Worm (Caenorhabditis elegans): Measurements from ENCODE around the gene Y57G11C.1131.

Gene Y57G11C.1131

DNA sequence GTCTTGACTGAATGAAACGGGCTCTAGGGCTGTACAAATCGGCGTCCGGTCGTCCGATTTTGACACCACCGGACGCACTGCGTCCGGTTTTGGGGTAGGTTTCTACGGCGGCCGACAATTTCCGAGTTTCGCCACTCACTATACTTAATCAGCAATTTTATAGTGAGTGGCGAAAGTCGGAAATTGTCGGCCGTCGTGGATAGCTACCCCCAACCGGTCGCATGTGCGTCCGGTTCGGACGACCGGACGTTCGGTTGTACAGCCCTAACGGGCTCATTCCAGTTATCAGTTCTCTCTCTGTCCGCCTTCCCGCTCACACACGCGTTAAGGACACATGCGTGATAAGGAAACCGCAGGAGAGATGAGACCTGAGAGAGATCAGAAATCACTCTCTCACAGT, at the start of gene Y57G11C.1131:
Gene Y57G11C.1131, plus strand, starts transcription at position 333 of the 400 bp plus-strand sequence.
- TF ChIP-seq cog-1 (tag; optimal IDR thresholded peaks at IDR 0.05) (no peak), T22C8.4 (GFP tag; IDR thresholded peaks at IDR 0.05) (no peak), ztf-29 (GFP tag; IDR thresholded peaks at IDR 0.05) (no peak), flt-1 (GFP tag; IDR thresholded peaks at IDR 0.05) (no peak)

DNA sequence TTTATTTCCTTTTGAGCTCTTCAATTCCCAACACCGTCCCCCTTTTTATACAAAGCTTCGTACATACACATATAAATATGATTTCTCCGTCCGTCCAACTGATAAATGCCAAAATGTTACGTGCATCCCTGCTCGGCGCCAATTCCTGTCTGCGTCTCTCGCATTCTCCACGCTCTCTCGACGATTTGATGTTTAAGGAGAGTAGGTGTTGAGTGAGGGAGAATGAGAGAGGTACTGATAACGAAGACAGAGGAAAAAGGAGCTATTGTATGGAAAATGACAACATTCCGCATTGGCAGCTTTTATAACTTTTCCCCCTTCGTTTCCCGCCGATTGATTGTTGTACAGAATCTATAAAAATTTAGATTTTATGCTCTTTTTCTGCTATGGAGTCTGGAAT, 49.0 kb upstream of the Y57G11C.1131 start:
- TF ChIP-seq ztf-23 (GFP tag; IDR thresholded peaks at IDR 0.05): no peak
- TF ChIP-seq T22C8.4 (GFP tag; IDR thresholded peaks at IDR 0.05): no peak
- TF ChIP-seq ztf-29 (GFP tag; IDR thresholded peaks at IDR 0.05): no peak
- no peak for TF ChIP-seq flt-1 (GFP tag; IDR thresholded peaks at IDR 0.05)
- TF ChIP-seq med-1 (GFP tag; optimal IDR thresholded peaks at IDR 0.05; ENCODE audit: insufficient read depth): no peak
- TF ChIP-seq tab-1 (GFP tag; IDR thresholded peaks at IDR 0.05): no peak

DNA sequence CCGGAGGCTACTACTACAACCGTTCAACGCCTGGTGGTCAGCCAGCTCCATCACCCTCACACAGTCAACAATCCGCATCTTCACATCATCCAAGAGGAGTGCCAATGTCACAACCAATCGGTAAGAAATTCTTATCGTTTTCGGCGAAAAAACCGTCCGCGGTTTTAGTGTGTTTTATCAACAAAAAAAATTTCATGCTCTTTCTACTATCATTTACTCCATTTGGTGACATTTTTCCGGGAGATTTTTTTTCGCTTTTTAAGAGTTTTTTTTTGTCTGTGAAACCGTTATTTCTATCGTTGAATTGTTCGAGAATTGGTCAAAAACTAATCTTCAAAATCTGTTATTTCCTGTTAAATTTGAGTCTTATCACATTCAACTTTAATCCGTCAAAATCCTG, 47.2 kb upstream of the Y57G11C.1131 start:
- TF ChIP-seq ztf-29 (GFP tag; IDR thresholded peaks at IDR 0.05) (no peak), ref-1 (GFP tag; conservative IDR thresholded peaks at IDR 0.05) (no peak), ztf-23 (GFP tag; IDR thresholded peaks at IDR 0.05) (no peak), T22C8.4 (GFP tag; IDR thresholded peaks at IDR 0.05) (no peak), cog-1 (tag; optimal IDR thresholded peaks at IDR 0.05) (no peak), klf-2 (GFP tag; conservative IDR thresholded peaks at IDR 0.05) (no peak), tab-1 (GFP tag; IDR thresholded peaks at IDR 0.05) (no peak), flt-1 (GFP tag; IDR thresholded peaks at IDR 0.05) (no peak), med-1 (GFP tag; optimal IDR thresholded peaks at IDR 0.05; ENCODE audit: insufficient read depth) (no peak)

DNA sequence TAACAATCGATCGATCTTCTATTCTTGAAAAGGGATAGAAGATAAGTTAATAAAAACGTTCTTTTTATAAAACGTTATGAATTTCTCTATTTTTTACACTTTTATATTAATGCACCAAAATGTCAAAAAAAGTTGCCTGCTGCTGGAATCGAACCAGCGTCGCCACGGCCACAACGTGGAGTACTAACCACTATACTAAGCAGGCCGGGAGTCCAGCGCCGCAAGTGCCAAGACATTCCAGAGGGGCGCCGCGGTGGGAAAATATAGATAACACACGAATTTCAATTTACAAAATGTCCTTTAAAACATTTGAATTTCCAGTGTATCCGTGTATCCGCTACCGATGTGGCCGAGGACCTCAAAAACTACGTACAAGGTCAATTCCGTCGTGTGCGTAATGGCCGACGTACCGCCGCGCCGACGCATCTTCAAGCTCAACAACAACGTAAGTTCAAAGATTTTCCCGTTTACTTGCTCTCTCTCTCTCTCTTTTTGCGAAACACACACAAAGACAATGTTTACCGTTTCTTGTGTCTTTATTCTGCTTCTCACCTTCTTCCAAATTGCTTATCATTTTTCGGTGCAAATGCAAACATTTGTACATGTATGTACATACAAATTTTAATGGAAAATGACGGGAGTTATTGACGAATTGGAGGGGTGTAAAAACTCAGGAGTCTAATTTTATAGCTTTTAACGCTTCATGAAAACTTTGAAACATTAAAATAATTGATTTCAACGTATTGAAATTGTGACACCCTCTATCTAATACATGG, 43.7 kb upstream of the Y57G11C.1131 start:
- no peak for TF ChIP-seq med-1 (GFP tag; optimal IDR thresholded peaks at IDR 0.05; ENCODE audit: insufficient read depth)
- TF ChIP-seq flt-1 (GFP tag; IDR thresholded peaks at IDR 0.05): no peak
- TF ChIP-seq cog-1 (tag; optimal IDR thresholded peaks at IDR 0.05): no peak

DNA sequence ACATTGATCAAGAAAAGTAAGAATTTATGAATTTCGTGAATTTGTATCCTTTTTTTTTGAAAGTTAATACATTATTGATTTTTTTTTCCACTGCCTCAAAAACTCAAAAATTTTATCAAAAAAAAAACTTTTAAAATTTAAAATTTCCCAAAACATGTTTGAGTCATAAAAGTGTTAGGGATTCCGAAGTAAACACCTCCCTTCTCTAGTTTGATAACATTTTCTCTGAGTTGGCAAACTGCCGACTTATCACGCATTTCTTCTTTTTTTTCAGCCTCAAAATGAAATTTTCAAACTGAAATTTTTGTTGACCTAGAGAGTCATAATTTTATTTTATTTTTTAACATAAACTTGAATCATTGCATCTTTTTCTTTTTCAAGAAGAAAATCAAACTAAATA, 41.9 kb upstream of the Y57G11C.1131 start:
- no peak for TF ChIP-seq ref-1 (GFP tag; conservative IDR thresholded peaks at IDR 0.05)
- no peak for TF ChIP-seq med-1 (GFP tag; optimal IDR thresholded peaks at IDR 0.05; ENCODE audit: insufficient read depth)
- TF ChIP-seq T22C8.4 (GFP tag; IDR thresholded peaks at IDR 0.05): no peak
- TF ChIP-seq ztf-23 (GFP tag; IDR thresholded peaks at IDR 0.05): no peak
- TF ChIP-seq klf-2 (GFP tag; conservative IDR thresholded peaks at IDR 0.05): no peak
- no peak for TF ChIP-seq tab-1 (GFP tag; IDR thresholded peaks at IDR 0.05)
- TF ChIP-seq flt-1 (GFP tag; IDR thresholded peaks at IDR 0.05): no peak
- TF ChIP-seq ztf-29 (GFP tag; IDR thresholded peaks at IDR 0.05): no peak
- no peak for TF ChIP-seq cog-1 (tag; optimal IDR thresholded peaks at IDR 0.05)

DNA sequence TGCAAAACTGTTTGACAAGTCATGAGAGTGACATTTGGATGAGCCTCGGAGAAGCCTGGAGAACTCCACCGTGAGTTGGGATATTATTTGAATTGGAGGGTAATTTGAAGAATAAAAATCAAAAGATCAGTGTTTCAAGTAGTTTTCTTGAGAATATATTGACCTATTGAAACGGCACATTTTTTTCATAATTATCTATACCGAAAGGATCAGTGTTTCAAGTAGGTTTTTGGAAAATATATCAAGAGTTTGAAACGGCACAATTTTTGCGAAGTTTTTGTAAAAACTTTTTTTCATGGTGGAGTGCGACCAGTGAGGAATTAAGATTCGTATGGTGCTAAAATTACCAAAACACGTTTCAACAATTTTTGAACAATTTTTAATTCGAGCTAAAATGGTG, 40.8 kb upstream of the Y57G11C.1131 start:
- TF ChIP-seq klf-2 (GFP tag; conservative IDR thresholded peaks at IDR 0.05): no peak
- TF ChIP-seq ztf-23 (GFP tag; IDR thresholded peaks at IDR 0.05): no peak

DNA sequence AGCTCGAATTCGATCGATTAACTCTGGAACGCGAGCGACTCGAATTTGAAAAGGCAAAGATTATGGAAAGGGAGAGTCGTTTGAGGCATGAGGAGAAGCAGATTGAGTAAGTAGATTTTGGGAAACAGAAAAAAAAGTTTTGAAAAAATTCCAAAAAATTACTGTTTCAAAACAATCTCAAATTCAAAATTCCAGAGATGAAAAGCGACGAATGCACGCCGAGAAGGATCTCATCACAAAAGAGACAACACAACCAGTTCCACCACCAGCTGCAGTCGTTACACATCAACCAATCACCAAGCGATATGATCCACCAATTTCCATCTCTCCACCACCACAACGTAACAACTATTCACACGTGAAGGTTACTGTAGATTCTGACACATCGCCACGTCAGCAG, 38.4 kb upstream of the Y57G11C.1131 start:
- TF ChIP-seq tab-1 (GFP tag; IDR thresholded peaks at IDR 0.05) (no peak), flt-1 (GFP tag; IDR thresholded peaks at IDR 0.05) (no peak), cog-1 (tag; optimal IDR thresholded peaks at IDR 0.05) (no peak), ref-1 (GFP tag; conservative IDR thresholded peaks at IDR 0.05) (no peak), med-1 (GFP tag; optimal IDR thresholded peaks at IDR 0.05; ENCODE audit: insufficient read depth) (no peak), klf-2 (GFP tag; conservative IDR thresholded peaks at IDR 0.05) (no peak), T22C8.4 (GFP tag; IDR thresholded peaks at IDR 0.05) (no peak), ztf-29 (GFP tag; IDR thresholded peaks at IDR 0.05) (no peak), ztf-23 (GFP tag; IDR thresholded peaks at IDR 0.05) (no peak)

DNA sequence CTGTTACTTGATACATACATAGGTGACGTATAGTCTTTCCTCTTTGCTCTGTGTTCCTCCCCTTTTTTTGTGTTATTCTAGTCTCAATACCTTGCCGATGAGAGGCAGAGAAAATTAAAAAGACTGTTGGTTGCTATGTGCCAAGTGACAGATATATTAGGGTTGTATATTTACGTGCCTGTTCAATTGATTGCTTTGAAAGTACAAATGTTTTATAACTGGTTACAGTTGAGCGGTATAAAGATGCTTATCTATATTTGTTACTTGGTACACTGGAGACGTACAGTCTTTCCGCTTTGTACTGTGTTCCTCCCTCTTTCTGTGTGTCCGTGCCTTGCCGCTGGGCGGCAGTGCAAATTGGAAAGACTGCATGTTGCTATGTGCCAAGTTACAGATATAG, 29.6 kb upstream of the Y57G11C.1131 start:
- TF ChIP-seq klf-2 (GFP tag; conservative IDR thresholded peaks at IDR 0.05) (no peak), med-1 (GFP tag; optimal IDR thresholded peaks at IDR 0.05; ENCODE audit: insufficient read depth) (no peak), cog-1 (tag; optimal IDR thresholded peaks at IDR 0.05) (no peak), T22C8.4 (GFP tag; IDR thresholded peaks at IDR 0.05) (no peak), ref-1 (GFP tag; conservative IDR thresholded peaks at IDR 0.05) (no peak), tab-1 (GFP tag; IDR thresholded peaks at IDR 0.05) (no peak), ztf-29 (GFP tag; IDR thresholded peaks at IDR 0.05) (no peak), ztf-23 (GFP tag; IDR thresholded peaks at IDR 0.05) (no peak), flt-1 (GFP tag; IDR thresholded peaks at IDR 0.05) (no peak)

DNA sequence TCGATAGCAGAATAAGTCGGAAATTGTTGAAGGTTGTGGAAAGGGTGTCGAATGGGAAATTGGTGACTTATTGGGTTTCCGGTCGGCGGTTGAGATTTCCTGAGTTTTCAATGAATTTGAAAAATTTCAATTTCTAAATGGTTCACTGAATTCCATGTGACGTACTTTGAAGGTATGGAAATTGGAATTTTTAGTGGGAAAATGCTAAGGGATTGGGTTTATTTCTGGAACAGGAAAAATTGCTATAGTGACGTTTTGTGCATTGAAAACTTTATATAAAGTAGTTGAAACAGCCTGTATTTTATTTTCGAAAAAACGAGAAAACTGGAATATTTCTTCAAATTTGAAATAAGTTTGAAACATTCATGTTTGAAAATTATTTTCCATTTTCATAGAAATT, 23.2 kb upstream of the Y57G11C.1131 start, which contains the start of gene pnc-2:
Gene pnc-2, minus strand, starts transcription at position 101 of the 400 bp plus-strand sequence.
- no peak for TF ChIP-seq ztf-29 (GFP tag; IDR thresholded peaks at IDR 0.05)
- TF ChIP-seq ref-1 (GFP tag; conservative IDR thresholded peaks at IDR 0.05): no peak
- no peak for TF ChIP-seq T22C8.4 (GFP tag; IDR thresholded peaks at IDR 0.05)
- TF ChIP-seq cog-1 (tag; optimal IDR thresholded peaks at IDR 0.05): no peak
- TF ChIP-seq med-1 (GFP tag; optimal IDR thresholded peaks at IDR 0.05; ENCODE audit: insufficient read depth): no peak
- no peak for TF ChIP-seq klf-2 (GFP tag; conservative IDR thresholded peaks at IDR 0.05)
- no peak for TF ChIP-seq ztf-23 (GFP tag; IDR thresholded peaks at IDR 0.05)
- TF ChIP-seq tab-1 (GFP tag; IDR thresholded peaks at IDR 0.05): no peak
- TF ChIP-seq flt-1 (GFP tag; IDR thresholded peaks at IDR 0.05): no peak

DNA sequence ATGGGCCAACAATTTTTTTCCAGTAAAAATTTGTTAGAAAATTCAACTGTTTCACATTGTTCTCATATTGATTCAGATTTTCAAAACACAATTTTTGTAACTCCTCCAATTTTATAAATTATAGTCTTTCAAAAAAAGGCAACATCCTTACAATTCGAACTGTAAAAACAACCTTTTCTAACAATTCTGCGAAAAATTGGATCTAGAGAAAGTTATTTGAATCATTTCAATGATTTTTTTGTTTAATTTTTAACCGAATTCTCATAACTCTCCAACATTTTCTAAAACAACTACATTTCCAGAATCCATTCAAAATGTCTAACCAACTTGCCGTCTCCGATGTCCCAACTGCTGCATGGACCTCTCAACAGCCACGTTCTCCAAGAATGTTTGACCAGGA, 13.5 kb upstream of the Y57G11C.1131 start, which contains the start of gene ccch-5:
Gene ccch-5, plus strand, starts transcription at position 301 of the 400 bp plus-strand sequence.
- TF ChIP-seq tab-1 (GFP tag; IDR thresholded peaks at IDR 0.05) (no peak), ztf-23 (GFP tag; IDR thresholded peaks at IDR 0.05) (no peak)
